Fruit fly (Drosophila melanogaster): ENCODE data around the gene Elys.

Gene Elys

dm6 chrX:19663196-19663858 is 11.2 kb downstream of the Elys start (continued):
- peak; percentile 85 for TF ChIP-seq CG7556 (GFP tag; optimal IDR thresholded peaks at IDR 0.05)
- no peak for TF ChIP-seq lov (optimal IDR thresholded peaks at IDR 0.05)
- TF ChIP-seq lov (GFP tag; IDR thresholded peaks at IDR 0.05) = 0 out of 3 replicates have a peak, but pooled peaks have one; percentile 13
- TF ChIP-seq ssp (GFP tag; IDR thresholded peaks at IDR 0.05) = no peak
- no peak for TF ChIP-seq wor (GFP tag; IDR thresholded peaks at IDR 0.05)
- TF ChIP-seq fd96Cb (tag; optimal IDR thresholded peaks at IDR 0.05) = peak; percentile 37
- TF ChIP-seq CG6854 (GFP tag; optimal IDR thresholded peaks at IDR 0.05) = peak; percentile 58
- peak; percentile 65 for TF ChIP-seq CG13424 (tag; optimal IDR thresholded peaks at IDR 0.05)
- no peak for TF ChIP-seq grn (GFP tag; optimal IDR thresholded peaks at IDR 0.05)
- TF ChIP-seq Taf1 (GFP tag; IDR thresholded peaks at IDR 0.05) = no peak
- TF ChIP-seq CG12942 (GFP tag; optimal IDR thresholded peaks at IDR 0.05) = peak; percentile 36
- TF ChIP-seq CG10565 (GFP tag; optimal IDR thresholded peaks at IDR 0.05) = no peak
- no peak for TF ChIP-seq so (GFP tag; IDR thresholded peaks at IDR 0.05)
- TF ChIP-seq Ssrp (tag; optimal IDR thresholded peaks at IDR 0.05) = peak; percentile 58
- no peak for TF ChIP-seq Dp (GFP tag; optimal IDR thresholded peaks at IDR 0.05)
- no peak for TF ChIP-seq CG14667 (GFP tag; IDR thresholded peaks at IDR 0.05)
- no peak for TF ChIP-seq da (GFP tag; optimal IDR thresholded peaks at IDR 0.05)
- no peak for TF ChIP-seq ems (GFP tag; optimal IDR thresholded peaks at IDR 0.05)
- TF ChIP-seq sna (GFP tag; IDR thresholded peaks at IDR 0.05; ENCODE audit: partially characterized antibody) = no peak
- TF ChIP-seq CG17186 (GFP tag; optimal IDR thresholded peaks at IDR 0.05) = no peak
- TF ChIP-seq CG33213 (GFP tag; optimal IDR thresholded peaks at IDR 0.05) = no peak
- TF ChIP-seq gt (GFP tag; IDR thresholded peaks at IDR 0.05) = no peak
- TF ChIP-seq pros (GFP tag; optimal IDR thresholded peaks at IDR 0.05) = no peak
- no peak for TF ChIP-seq HLH3B (GFP tag; IDR thresholded peaks at IDR 0.05)
- TF ChIP-seq unpg (GFP tag; optimal IDR thresholded peaks at IDR 0.05) = no peak
- TF ChIP-seq tio (GFP tag; optimal IDR thresholded peaks at IDR 0.05) = no peak
- no peak for TF ChIP-seq CG2199 (GFP tag; IDR thresholded peaks at IDR 0.05)
- peak; percentile 73 for TF ChIP-seq CG7839 (tag; optimal IDR thresholded peaks at IDR 0.05)
- TF ChIP-seq CG18764 (GFP tag; optimal IDR thresholded peaks at IDR 0.05) = no peak
- TF ChIP-seq Dad (GFP tag; optimal IDR thresholded peaks at IDR 0.05) = no peak
- no peak for TF ChIP-seq CG43689 (GFP tag; IDR thresholded peaks at IDR 0.05)
- no peak for TF ChIP-seq Lim3 (GFP tag; IDR thresholded peaks at IDR 0.05)
- no peak for TF ChIP-seq crc (GFP tag; optimal IDR thresholded peaks at IDR 0.05)
- TF ChIP-seq ATbp (GFP tag; optimal IDR thresholded peaks at IDR 0.05) = peak; percentile 24
- peak in 1 of 3 experiments; percentile 65 for TF ChIP-seq lola (GFP tag; optimal IDR thresholded peaks at IDR 0.05)
- no peak for TF ChIP-seq trh (GFP tag; optimal IDR thresholded peaks at IDR 0.05)
- TF ChIP-seq CG11398 (GFP tag; optimal IDR thresholded peaks at IDR 0.05) = no peak
- TF ChIP-seq Dip3 (GFP tag; optimal IDR thresholded peaks at IDR 0.05) = no peak
- TF ChIP-seq gem (tag; optimal IDR thresholded peaks at IDR 0.05) = peak; percentile 56
- no peak for TF ChIP-seq ro (GFP tag; IDR thresholded peaks at IDR 0.05)
- no peak for TF ChIP-seq CG14050 (GFP tag; IDR thresholded peaks at IDR 0.05)
- no peak for TF ChIP-seq CG17328 (GFP tag; IDR thresholded peaks at IDR 0.05)
- TF ChIP-seq CG4730 (GFP tag; IDR thresholded peaks at IDR 0.05) = 0 out of 2 replicates have a peak, but pooled peaks have one; percentile 11
- TF ChIP-seq insv (GFP tag; optimal IDR thresholded peaks at IDR 0.05) = no peak
- no peak for TF ChIP-seq Ets97D (GFP tag; optimal IDR thresholded peaks at IDR 0.05)
- TF ChIP-seq bbx (GFP tag; IDR thresholded peaks at IDR 0.05; ENCODE audit: partially characterized antibody) = no peak
- TF ChIP-seq CG2129 (GFP tag; IDR thresholded peaks at IDR 0.05; ENCODE audit: partially characterized antibody) = no peak
- TF ChIP-seq Oaz (GFP tag; IDR thresholded peaks at IDR 0.05) = no peak
- no peak for TF ChIP-seq E2f1 (GFP tag; IDR thresholded peaks at IDR 0.05)
- TF ChIP-seq CG6254 (GFP tag; optimal IDR thresholded peaks at IDR 0.05) = peak; percentile 40
- TF ChIP-seq sens (GFP tag) = peak; percentile 91

Data from whole organism, embryonic.